Worm (Caenorhabditis elegans) whole organism, L1 larva: ENCODE measurements around the gene ptr-5.

Experiments used
- elt-2 ChIP-seq: sonication (generic microtip); optimal IDR thresholded peaks from 2 replicates; lab custom pipeline; 2016; ENCODE audit warnings: missing genetic modification characterization, mild to moderate bottlenecking, inconsistent platforms, missing compliant biosample characterization, missing genetic modification reagents
- elt-3 ChIP-seq, 6 experiments: fragments of 150-350 bp in 1 of 6; sonication (generic microtip); optimal IDR thresholded peaks; 2 replicates each; lab custom pipeline; 2017 to 2018; ENCODE audit warnings: missing biosample characterization in 6 of 6, missing genetic modification characterization in 6 of 6, inconsistent platforms in 1 of 6
- fkh-10 ChIP-seq: sonication (generic microtip); optimal IDR thresholded peaks from 2 replicates; lab custom pipeline; 2017; ENCODE audit warnings: missing biosample characterization, missing genetic modification reagents, missing genetic modification characterization
- lin-39 ChIP-seq: fragments of 150-350 bp; optimal IDR thresholded peaks from 2 replicates; lab custom pipeline; 2014; ENCODE audit warnings: missing biosample characterization, missing genetic modification reagents, missing genetic modification characterization
- mab-9 ChIP-seq: fragments of 200-800 bp; sonication (Bioruptor generic); IDR thresholded peaks from 2 replicates; pipeline ENCODE4 v1.3.6; 2022; ENCODE audit warnings: missing genetic modification reagents, missing genetic modification characterization, missing compliant biosample characterization
- nhr-11 ChIP-seq: fragments of 150-350 bp; optimal IDR thresholded peaks from 2 replicates; lab custom pipeline; 2014; ENCODE audit warnings: missing biosample characterization, missing genetic modification characterization
- nhr-77 ChIP-seq: fragments of 150-350 bp; optimal IDR thresholded peaks from 2 replicates; lab custom pipeline; 2014; ENCODE audit warnings: missing biosample characterization, missing genetic modification characterization
- nhr-90 ChIP-seq: sonication (generic microtip); optimal IDR thresholded peaks from 2 replicates; lab custom pipeline; 2016; ENCODE audit warnings: mild to moderate bottlenecking, missing genetic modification characterization, missing compliant biosample characterization; ENCODE audit not compliant: poor library complexity
- skn-1 ChIP-seq: fragments of 150-350 bp; optimal IDR thresholded peaks from 2 replicates; lab custom pipeline; 2014; ENCODE audit warnings: missing biosample characterization, missing genetic modification characterization
- snpc-4 ChIP-seq: fragments of 150-350 bp; optimal IDR thresholded peaks from 2 replicates; lab custom pipeline; 2014; ENCODE audit warnings: missing biosample characterization, missing genetic modification characterization
- unc-62 ChIP-seq: fragments of 150-350 bp; optimal IDR thresholded peaks from 2 replicates; lab custom pipeline; 2014; ENCODE audit warnings: missing biosample characterization, missing genetic modification reagents, missing genetic modification characterization

ce11 chrX:17301900-17302299 lies 16.5 kb upstream of the ptr-5 start, which contains the start of gene C33E10.10:
- TF ChIP-seq nhr-90 (tag; lab: Kevin White, UChicago) (no peak), fkh-10 (GFP tag; lab: Kevin White, UChicago) (no peak), elt-3 (tag; optimal IDR thresholded peaks at IDR 0.05; lab: Kevin White, UChicago) (no peak), nhr-77 (no peak), lin-39 (tag; lab: Kevin White, UChicago) (no peak), snpc-4 (tag; lab: Kevin White, UChicago) (no peak), mab-9 (no peak), elt-2 (tag; lab: Kevin White, UChicago) (no peak), nhr-11 (no peak), unc-62 (GFP tag; lab: Kevin White, UChicago) (no peak), skn-1 (no peak)
